Worm (Caenorhabditis elegans) whole organism, L2 larva: ENCODE results near the gene C26F1.1.
A peak's percentile ranks its signal among the peaks of the same experiment; 100 is the strongest.

Source experiments
- C34F6.9 ChIP-seq: fragments of 150-350 bp; optimal IDR thresholded peaks from 2 replicates; lab custom pipeline; 2014; ENCODE audit warnings: missing biosample characterization, missing genetic modification characterization
- R02D3.7 ChIP-seq: fragments of 150-350 bp; optimal IDR thresholded peaks from 2 replicates; lab custom pipeline; 2014; ENCODE audit warnings: missing biosample characterization, missing genetic modification characterization
- Y55F3AM.14 ChIP-seq: fragments of 200-800 bp; sonication (Bioruptor generic); optimal IDR thresholded peaks from 2 replicates; lab custom pipeline; 2018; ENCODE audit warnings: mild to moderate bottlenecking, missing genetic modification characterization, missing compliant biosample characterization
- ZK546.5 ChIP-seq: sonication (generic microtip); optimal IDR thresholded peaks from 2 replicates; lab custom pipeline; 2017; ENCODE audit warnings: missing biosample characterization, missing genetic modification characterization
- aly-2 ChIP-seq: fragments of 150-350 bp; optimal IDR thresholded peaks from 2 replicates; lab custom pipeline; 2014; ENCODE audit warnings: missing biosample characterization, missing genetic modification characterization
- blmp-1 ChIP-seq: sonication (generic microtip); optimal IDR thresholded peaks from 2 replicates; lab custom pipeline; 2017; ENCODE audit warnings: missing genetic modification characterization, mild to moderate bottlenecking, missing compliant biosample characterization, antibody characterized with exemption, moderate library complexity; ENCODE audit not compliant: insufficient read depth
- ceh-16 ChIP-seq: fragments of 150-350 bp; optimal IDR thresholded peaks from 2 replicates; lab custom pipeline; 2014; ENCODE audit warnings: missing biosample characterization, missing genetic modification characterization
- ceh-82 ChIP-seq: fragments of 150-350 bp; optimal IDR thresholded peaks from 2 replicates; lab custom pipeline; 2014; ENCODE audit warnings: missing biosample characterization, missing genetic modification characterization
- crh-2 ChIP-seq: sonication (generic microtip); optimal IDR thresholded peaks from 2 replicates; lab custom pipeline; 2017; ENCODE audit warnings: missing biosample characterization, missing genetic modification characterization
- dmd-4 ChIP-seq: sonication (generic microtip); optimal IDR thresholded peaks from 2 replicates; lab custom pipeline; 2017; ENCODE audit warnings: missing biosample characterization, missing genetic modification characterization
- egl-27 ChIP-seq: sonication (generic microtip); optimal IDR thresholded peaks from 3 replicates; lab custom pipeline; 2017; ENCODE audit warnings: missing biosample characterization, missing genetic modification reagents, missing genetic modification characterization
- elt-1 ChIP-seq: fragments of 150-350 bp; optimal IDR thresholded peaks from 2 replicates; lab custom pipeline; 2014; ENCODE audit warnings: missing biosample characterization, missing genetic modification characterization
- elt-3 ChIP-seq: sonication (generic microtip); optimal IDR thresholded peaks from 2 replicates; lab custom pipeline; 2017; ENCODE audit warnings: missing biosample characterization, missing genetic modification characterization
- fos-1 ChIP-seq: fragments of 150-350 bp; optimal IDR thresholded peaks from 2 replicates; lab custom pipeline; 2014; ENCODE audit warnings: missing biosample characterization, missing genetic modification characterization
- gmeb-1 ChIP-seq: fragments of 150-350 bp; optimal IDR thresholded peaks from 2 replicates; lab custom pipeline; 2014; ENCODE audit warnings: missing biosample characterization, missing genetic modification characterization
- lin-11 ChIP-seq: fragments of 150-350 bp; sonication (generic microtip); optimal IDR thresholded peaks from 2 replicates; lab custom pipeline; 2014; ENCODE audit warnings: missing biosample characterization, missing genetic modification characterization, inconsistent platforms, mixed read lengths
- lin-39 ChIP-seq: fragments of 150-350 bp; optimal IDR thresholded peaks from 2 replicates; lab custom pipeline; 2014; ENCODE audit warnings: missing biosample characterization, missing genetic modification reagents, missing genetic modification characterization
- lsy-2 ChIP-seq, 2 experiments: fragments of 150-350 bp in 1 of 2; sonication (generic microtip) in 1 of 2; optimal IDR thresholded peaks; 2 replicates each; lab custom pipeline; 2014 to 2017; ENCODE audit warnings: missing biosample characterization in 2 of 2, missing genetic modification characterization in 2 of 2
- mab-5 ChIP-seq: fragments of 150-350 bp; optimal IDR thresholded peaks from 2 replicates; lab custom pipeline; 2014; ENCODE audit warnings: missing biosample characterization, missing genetic modification characterization
- mbf-1 ChIP-seq: sonication (generic microtip); optimal IDR thresholded peaks from 2 replicates; lab custom pipeline; 2017; ENCODE audit warnings: missing biosample characterization, missing genetic modification characterization
- nhr-10 ChIP-seq: sonication (generic microtip); optimal IDR thresholded peaks from 2 replicates; lab custom pipeline; 2017; ENCODE audit warnings: missing biosample characterization, missing genetic modification characterization
- nhr-11 ChIP-seq: fragments of 150-350 bp; optimal IDR thresholded peaks from 2 replicates; lab custom pipeline; 2014; ENCODE audit warnings: missing biosample characterization, missing genetic modification characterization
- nhr-129 ChIP-seq: fragments of 150-350 bp; optimal IDR thresholded peaks from 2 replicates; lab custom pipeline; 2014; ENCODE audit warnings: missing biosample characterization, missing genetic modification characterization
- nhr-21 ChIP-seq: fragments of 150-350 bp; optimal IDR thresholded peaks from 2 replicates; lab custom pipeline; 2014; ENCODE audit warnings: missing biosample characterization, missing genetic modification characterization
- nhr-23 ChIP-seq: fragments of 150-350 bp; optimal IDR thresholded peaks from 2 replicates; lab custom pipeline; 2014; ENCODE audit warnings: missing biosample characterization, missing genetic modification reagents, missing genetic modification characterization
- nhr-237 ChIP-seq: fragments of 150-350 bp; optimal IDR thresholded peaks from 2 replicates; lab custom pipeline; 2014; ENCODE audit warnings: missing biosample characterization, missing genetic modification characterization
- nhr-6 ChIP-seq: fragments of 150-350 bp; optimal IDR thresholded peaks from 2 replicates; lab custom pipeline; 2014; ENCODE audit warnings: missing biosample characterization, missing genetic modification characterization
- nhr-77 ChIP-seq: fragments of 150-350 bp; optimal IDR thresholded peaks from 2 replicates; lab custom pipeline; 2014; ENCODE audit warnings: missing biosample characterization, missing genetic modification characterization
- sem-4 ChIP-seq: fragments of 150-350 bp; optimal IDR thresholded peaks from 2 replicates; lab custom pipeline; 2014; ENCODE audit warnings: missing biosample characterization, missing genetic modification reagents, missing genetic modification characterization
- skn-1 ChIP-seq: sonication (generic microtip); optimal IDR thresholded peaks from 2 replicates; lab custom pipeline; 2017; ENCODE audit warnings: missing biosample characterization, missing genetic modification characterization
- sma-3 ChIP-seq: sonication (generic microtip); optimal IDR thresholded peaks from 2 replicates; lab custom pipeline; 2016; ENCODE audit warnings: missing genetic modification reagents, missing genetic modification characterization, missing compliant biosample characterization
- sma-9 ChIP-seq, 2 experiments: fragments of 150-350 bp in 1 of 2; sonication (generic microtip) in 1 of 2; optimal IDR thresholded peaks; 2 replicates each; lab custom pipeline; 2014 to 2016; ENCODE audit warnings: missing genetic modification characterization in 2 of 2, mild to moderate bottlenecking in 1 of 2, missing biosample characterization in 1 of 2, missing compliant biosample characterization in 1 of 2, missing genetic modification reagents in 1 of 2, moderate library complexity in 1 of 2
- unc-39 ChIP-seq: fragments of 150-350 bp; optimal IDR thresholded peaks from 2 replicates; lab custom pipeline; 2014; ENCODE audit warnings: missing biosample characterization, missing genetic modification characterization
- unc-55 ChIP-seq: fragments of 150-350 bp; sonication (generic microtip); optimal IDR thresholded peaks from 3 replicates; lab custom pipeline; 2014; ENCODE audit warnings: missing biosample characterization, missing genetic modification reagents, missing genetic modification characterization
- unc-62 ChIP-seq: fragments of 150-350 bp; optimal IDR thresholded peaks from 2 replicates; lab custom pipeline; 2014; ENCODE audit warnings: missing biosample characterization, missing genetic modification reagents, missing genetic modification characterization
- zag-1 ChIP-seq: fragments of 150-350 bp; optimal IDR thresholded peaks from 2 replicates; lab custom pipeline; 2014; ENCODE audit warnings: missing biosample characterization, missing genetic modification characterization
- ztf-1 ChIP-seq: fragments of 200-800 bp; sonication (Bioruptor generic); conservative IDR thresholded peaks from 2 replicates; pipeline ENCODE4 v1.3.6; 2022; ENCODE audit warnings: missing genetic modification characterization, missing compliant biosample characterization
- ztf-4 ChIP-seq: fragments of 150-350 bp; optimal IDR thresholded peaks from 2 replicates; lab custom pipeline; 2014; ENCODE audit warnings: missing biosample characterization, missing genetic modification characterization

C26F1.1 gene

DNA sequence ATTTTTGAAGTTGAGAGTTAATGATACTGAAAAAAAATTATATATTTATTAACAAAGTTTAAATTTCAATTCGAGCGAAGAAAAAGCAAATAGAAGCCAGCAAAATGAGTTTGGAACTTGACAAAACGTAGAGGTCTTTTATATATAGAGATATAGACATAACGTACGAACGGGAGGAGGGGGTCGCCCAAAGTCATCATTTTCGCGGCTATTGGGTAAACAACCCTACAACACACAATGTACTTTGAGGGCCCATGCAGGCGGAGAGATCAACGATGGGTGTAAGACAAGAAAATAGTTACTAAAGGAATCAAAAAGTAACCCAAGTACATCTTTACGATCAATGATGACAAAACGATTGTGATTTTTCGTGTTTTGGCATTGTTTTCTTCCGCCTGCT, 26.5 kb downstream of the C26F1.1 start, which contains the start of gene ZK742.4:
Gene ZK742.4, minus strand, starts transcription at position 35 of the 400 bp plus-strand sequence.
- TF ChIP-seq nhr-6 (no peak), nhr-77 (tag; lab: Kevin White, UChicago) (no peak), mbf-1 (no peak), sma-9 (GFP tag; optimal IDR thresholded peaks at IDR 0.05; lab: Kevin White, UChicago) (peak; percentile 24), sma-9 (tag; optimal IDR thresholded peaks at IDR 0.05; lab: Kevin White, UChicago) (no peak), ceh-16 (no peak), lsy-2 (tag; optimal IDR thresholded peaks at IDR 0.05; lab: Kevin White, UChicago) (no peak), zag-1 (tag; lab: Kevin White, UChicago) (no peak), elt-1 (tag; lab: Kevin White, UChicago) (no peak)

ce11 chrV:7814601-7815000, 29.4 kb downstream of the C26F1.1 start, which contains the start of gene ZK742.6:
ZK742.6 (minus strand) TSS chrV:7814942.
- TF ChIP-seq nhr-21 (no peak), ztf-1 (GFP tag; lab: Robert Waterston, UW) (no peak), skn-1 (no peak), mab-5 (tag; lab: Kevin White, UChicago) (no peak), sem-4 (tag; lab: Kevin White, UChicago) (no peak), elt-1 (tag; lab: Kevin White, UChicago) (no peak), sma-9 (GFP tag; optimal IDR thresholded peaks at IDR 0.05; lab: Kevin White, UChicago) (no peak), sma-9 (tag; optimal IDR thresholded peaks at IDR 0.05; lab: Kevin White, UChicago) (no peak), fos-1 (tag; lab: Kevin White, UChicago) (no peak), nhr-77 (tag; lab: Kevin White, UChicago) (no peak), nhr-11 (no peak), ceh-16 (no peak), lin-39 (tag; lab: Kevin White, UChicago) (no peak), ztf-4 (tag; lab: Kevin White, UChicago) (no peak), nhr-10 (no peak), nhr-237 (no peak), crh-2 (no peak), ceh-82 (tag; lab: Kevin White, UChicago) (no peak), C34F6.9 (tag; lab: Kevin White, UChicago) (no peak), aly-2 (tag; lab: Kevin White, UChicago) (no peak), unc-39 (tag; lab: Kevin White, UChicago) (no peak)

ce11 chrV:7816486-7816885, 31.3 kb downstream of the C26F1.1 start:
- no peak for TF ChIP-seq lin-39 (tag; lab: Kevin White, UChicago)
- no peak for TF ChIP-seq lin-11 (tag; lab: Kevin White, UChicago)
- TF ChIP-seq unc-62 (GFP tag; lab: Kevin White, UChicago) = no peak
- no peak for TF ChIP-seq egl-27
- TF ChIP-seq gmeb-1 (tag; lab: Kevin White, UChicago) = no peak
- no peak for TF ChIP-seq ztf-1 (GFP tag; lab: Robert Waterston, UW)
- TF ChIP-seq, all 48 proteins: peak for 0

- TF ChIP-seq nhr-23 (no peak), unc-55 (GFP tag; lab: Kevin White, UChicago) (peak; percentile 21), C34F6.9 (tag; lab: Kevin White, UChicago) (peak; percentile 13), nhr-10 (no peak), lsy-2 (tag; optimal IDR thresholded peaks at IDR 0.05; lab: Kevin White, UChicago) (no peak), elt-3 (no peak), sem-4 (tag; lab: Kevin White, UChicago) (no peak), lin-39 (tag; lab: Kevin White, UChicago) (no peak), blmp-1 (tag; lab: Kevin White, UChicago) (no peak), ZK546.5 (tag; lab: Kevin White, UChicago) (no peak), nhr-77 (tag; lab: Kevin White, UChicago) (no peak)
Observed at ce11 chrV:7819585-7819984, 34.4 kb downstream of the C26F1.1 start.

DNA sequence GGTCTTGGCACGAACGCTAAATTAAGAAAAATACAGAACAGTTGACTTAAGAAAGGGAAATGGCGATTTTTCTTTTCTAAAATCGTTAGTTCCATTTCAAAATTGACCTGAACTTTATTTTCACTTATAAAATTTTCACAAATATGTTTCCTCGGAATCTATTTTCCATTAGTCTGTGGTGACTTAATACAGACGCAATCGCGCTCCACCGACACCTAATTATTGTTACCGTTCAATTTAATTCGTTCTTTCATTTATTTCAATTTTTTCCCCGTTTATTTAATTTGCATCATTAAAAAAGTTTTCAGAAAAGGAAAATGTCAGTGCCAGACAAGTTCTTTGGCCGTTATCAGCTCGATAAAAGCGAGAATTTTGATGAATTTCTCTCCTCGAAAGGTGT, 35.1 kb downstream of the C26F1.1 start, which contains the start of gene lbp-4:
Gene lbp-4, plus strand, starts transcription at position 309 of the 400 bp plus-strand sequence.
- TF ChIP-seq nhr-129 = peak; percentile 24
- no peak for TF ChIP-seq Y55F3AM.14 (GFP tag; lab: Kevin White, UChicago)
- TF ChIP-seq fos-1 (tag; lab: Kevin White, UChicago) = peak; percentile 50
- peak; percentile 71 for TF ChIP-seq C34F6.9 (tag; lab: Kevin White, UChicago)
- TF ChIP-seq gmeb-1 (tag; lab: Kevin White, UChicago) = peak; percentile 27
- TF ChIP-seq nhr-77 (tag; lab: Kevin White, UChicago) = no peak
- TF ChIP-seq nhr-237 = no peak
- no peak for TF ChIP-seq dmd-4 (tag; lab: Kevin White, UChicago)
- peak; percentile 71 for TF ChIP-seq unc-55 (GFP tag; lab: Kevin White, UChicago)
- TF ChIP-seq aly-2 (tag; lab: Kevin White, UChicago) = no peak
- peak; percentile 47 for TF ChIP-seq crh-2
- TF ChIP-seq sma-9 (GFP tag; optimal IDR thresholded peaks at IDR 0.05; lab: Kevin White, UChicago) = peak; percentile 7
- no peak for TF ChIP-seq sma-9 (tag; optimal IDR thresholded peaks at IDR 0.05; lab: Kevin White, UChicago)
- TF ChIP-seq elt-3 = no peak
- no peak for TF ChIP-seq egl-27
- no peak for TF ChIP-seq mab-5 (tag; lab: Kevin White, UChicago)
- no peak for TF ChIP-seq sem-4 (tag; lab: Kevin White, UChicago)
- no peak for TF ChIP-seq lin-39 (tag; lab: Kevin White, UChicago)
- no peak for TF ChIP-seq R02D3.7 (tag; lab: Kevin White, UChicago)
- TF ChIP-seq sma-3 = peak; percentile 45
- TF ChIP-seq ztf-4 (tag; lab: Kevin White, UChicago) = no peak
- TF ChIP-seq lsy-2 (tag; optimal IDR thresholded peaks at IDR 0.05; lab: Kevin White, UChicago) = peak in 1 of 2 experiments; percentile 64
